Fruit fly (Drosophila melanogaster) whole organism, embryonic: Measurements from ENCODE around the gene CG12951.
A peak's percentile ranks its signal among the peaks of the same experiment; 100 is the strongest.

Experiments
- Bgb ChIP-seq: fragments of 200-800 bp; sonication (Bioruptor generic); IDR thresholded peaks from 2 replicates; pipeline ENCODE4 v1.3.6; 2022; ENCODE audit warnings: missing biosample characterization, missing genetic modification characterization; ENCODE audit not compliant: partially characterized antibody
- CG11560 ChIP-seq: fragments of 200-800 bp; sonication (Bioruptor generic); IDR thresholded peaks from 3 replicates; pipeline ENCODE4 v1.3.6; 2022; ENCODE audit warnings: missing biosample characterization, missing genetic modification characterization
- CG12236 ChIP-seq: fragments of 200-800 bp; sonication (Bioruptor generic); optimal IDR thresholded peaks from 2 replicates; lab custom pipeline; 2016; ENCODE audit warnings: missing biosample characterization, missing genetic modification characterization
- CG13624 ChIP-seq: fragments of 200-800 bp; sonication (Bioruptor generic); optimal IDR thresholded peaks from 2 replicates; lab custom pipeline; 2016; ENCODE audit warnings: missing biosample characterization, missing genetic modification characterization
- CG13775 ChIP-seq: fragments of 200-800 bp; sonication (Bioruptor generic); optimal IDR thresholded peaks from 3 replicates; lab custom pipeline; 2017; ENCODE audit warnings: missing biosample characterization, mild to moderate bottlenecking, missing genetic modification characterization
- CG14014 ChIP-seq: fragments of 200-800 bp; sonication (Bioruptor generic); IDR thresholded peaks from 2 replicates; pipeline ENCODE4 v1.3.6; 2022; ENCODE audit warnings: missing biosample characterization, missing genetic modification characterization
- CG14667 ChIP-seq: fragments of 200-800 bp; sonication (Bioruptor generic); IDR thresholded peaks from 2 replicates; pipeline ENCODE4 v1.3.6; 2022; ENCODE audit warnings: missing biosample characterization, missing genetic modification characterization
- CG14965 ChIP-seq: fragments of 200-800 bp; sonication (Bioruptor generic); optimal IDR thresholded peaks from 2 replicates; lab custom pipeline; 2016; ENCODE audit warnings: missing biosample characterization, missing genetic modification characterization, borderline replicate concordance
- CG31224 ChIP-seq: fragments of 200-800 bp; sonication (Bioruptor generic); IDR thresholded peaks from 2 replicates; pipeline ENCODE4 v1.3.6; 2022; ENCODE audit warnings: missing biosample characterization, missing genetic modification characterization
- CG3281 ChIP-seq: fragments of 200-800 bp; sonication (Bioruptor generic); optimal IDR thresholded peaks from 3 replicates; lab custom pipeline; 2017; ENCODE audit warnings: missing biosample characterization, mild to moderate bottlenecking, missing genetic modification characterization
- CG33213 ChIP-seq: fragments of 200-800 bp; sonication (Bioruptor generic); optimal IDR thresholded peaks from 3 replicates; lab custom pipeline; 2016; ENCODE audit warnings: missing biosample characterization, missing genetic modification characterization
- CG3995 ChIP-seq: fragments of 200-800 bp; sonication (Bioruptor generic); optimal IDR thresholded peaks from 3 replicates; lab custom pipeline; 2016; ENCODE audit warnings: missing biosample characterization, missing genetic modification characterization
- CG4730 ChIP-seq: fragments of 200-800 bp; sonication (Bioruptor generic); IDR thresholded peaks from 2 replicates; pipeline ENCODE4 v1.3.6; 2022; ENCODE audit warnings: missing biosample characterization, missing genetic modification characterization
- CG9876 ChIP-seq: fragments of 200-800 bp; sonication (Bioruptor generic); optimal IDR thresholded peaks from 2 replicates; lab custom pipeline; 2016; ENCODE audit warnings: missing biosample characterization, missing genetic modification characterization
- CG9932 ChIP-seq: fragments of 200-800 bp; sonication (Bioruptor generic); IDR thresholded peaks from 2 replicates; pipeline ENCODE4 v1.3.6; 2022; ENCODE audit warnings: missing biosample characterization, missing genetic modification characterization
- CTCF ChIP-seq: fragments of 200-800 bp; sonication (Bioruptor generic); optimal IDR thresholded peaks from 2 replicates; lab custom pipeline; 2017; ENCODE audit warnings: missing biosample characterization, mild to moderate bottlenecking, missing genetic modification characterization, moderate library complexity
- Deaf1 ChIP-seq: fragments of 200-800 bp; optimal IDR thresholded peaks from 3 replicates; lab custom pipeline; 2019; ENCODE audit warnings: missing biosample characterization, mild to moderate bottlenecking, missing genetic modification characterization, moderate library complexity
- Dip2 ChIP-seq: fragments of 200-800 bp; sonication (Bioruptor generic); IDR thresholded peaks from 2 replicates; pipeline ENCODE4 v1.3.6; 2022; ENCODE audit warnings: missing biosample characterization, missing genetic modification characterization
- Doc2 ChIP-seq: fragments of 200-800 bp; sonication (Bioruptor generic); IDR thresholded peaks from 2 replicates; pipeline ENCODE4 v1.3.6; 2022; ENCODE audit warnings: missing biosample characterization, missing genetic modification characterization
- Dp ChIP-seq: fragments of 200-800 bp; sonication (Bioruptor generic); optimal IDR thresholded peaks from 2 replicates; lab custom pipeline; 2018; ENCODE audit warnings: missing biosample characterization, mild to moderate bottlenecking, missing genetic modification characterization, moderate library complexity
- Dref ChIP-seq: fragments of 200-800 bp; sonication (Bioruptor generic); IDR thresholded peaks from 2 replicates; pipeline ENCODE4 v1.3.6; 2022; ENCODE audit warnings: missing biosample characterization, missing genetic modification characterization
- E2f1 ChIP-seq: fragments of 200-800 bp; sonication (Bioruptor generic); IDR thresholded peaks from 2 replicates; pipeline ENCODE4 v1.3.6; 2022; ENCODE audit warnings: missing biosample characterization, missing genetic modification characterization
- ERR ChIP-seq: fragments of 200-800 bp; sonication (Bioruptor generic); optimal IDR thresholded peaks from 2 replicates; lab custom pipeline; 2016; ENCODE audit warnings: missing biosample characterization, missing genetic modification characterization
- Eip74EF ChIP-seq, 2 experiments: fragments of 200-800 bp in 1 of 2; fragments of >200 bp in 1 of 2; sonication (Bioruptor generic) in 1 of 2; optimal IDR thresholded peaks; 2 replicates each; lab custom pipeline; 2017 to 2019; ENCODE audit warnings: missing biosample characterization in 2 of 2, missing genetic modification characterization in 2 of 2, mild to moderate bottlenecking in 1 of 2, moderate library complexity in 1 of 2
- HLH54F ChIP-seq: fragments of 200-800 bp; sonication (Bioruptor generic); optimal IDR thresholded peaks from 3 replicates; lab custom pipeline; 2016; ENCODE audit warnings: missing biosample characterization, missing genetic modification characterization
- MBD-R2 ChIP-seq: fragments of 200-800 bp; sonication (Bioruptor generic); IDR thresholded peaks from 2 replicates; pipeline ENCODE4 v1.3.6; 2022; ENCODE audit warnings: missing biosample characterization, missing genetic modification characterization
- Mes4 ChIP-seq: fragments of 200-800 bp; sonication (Bioruptor generic); optimal IDR thresholded peaks from 2 replicates; lab custom pipeline; 2016; ENCODE audit warnings: missing biosample characterization, missing genetic modification characterization
- Myb ChIP-seq: fragments of 200-800 bp; sonication (Bioruptor generic); optimal IDR thresholded peaks from 2 replicates; lab custom pipeline; 2016; ENCODE audit warnings: missing biosample characterization, missing genetic modification characterization
- NFAT ChIP-seq: fragments of 200-800 bp; sonication (Bioruptor generic); IDR thresholded peaks from 2 replicates; pipeline ENCODE4 v1.3.6; 2022; ENCODE audit warnings: missing biosample characterization, missing genetic modification characterization
- Nf-YC ChIP-seq: fragments of 200-800 bp; optimal IDR thresholded peaks from 3 replicates; lab custom pipeline; 2019; ENCODE audit warnings: missing biosample characterization, mild to moderate bottlenecking, missing genetic modification characterization, moderate library complexity
- NfI ChIP-seq: fragments of 200-800 bp; sonication (Bioruptor generic); optimal IDR thresholded peaks from 3 replicates; lab custom pipeline; 2018; ENCODE audit warnings: missing biosample characterization, mild to moderate bottlenecking, missing genetic modification characterization, moderate library complexity
- Ptx1 ChIP-seq: fragments of 200-800 bp; sonication (Bioruptor generic); IDR thresholded peaks from 2 replicates; pipeline ENCODE4 v1.3.6; 2022; ENCODE audit warnings: missing biosample characterization, missing genetic modification characterization
- Side ChIP-seq: fragments of 200-800 bp; sonication (Bioruptor generic); optimal IDR thresholded peaks from 2 replicates; lab custom pipeline; 2016; ENCODE audit warnings: missing biosample characterization, missing genetic modification characterization
- Sin3A ChIP-seq: fragments of >200 bp; optimal IDR thresholded peaks from 2 replicates; lab custom pipeline; 2018
- Spps ChIP-seq: fragments of 200-800 bp; sonication (Bioruptor generic); optimal IDR thresholded peaks from 2 replicates; lab custom pipeline; 2018; ENCODE audit warnings: missing biosample characterization, mild to moderate bottlenecking, missing genetic modification characterization
- Sry-δ ChIP-seq: fragments of 200-800 bp; sonication (Bioruptor generic); optimal IDR thresholded peaks from 2 replicates; lab custom pipeline; 2016; ENCODE audit warnings: missing biosample characterization, missing genetic modification characterization
- YL-1 ChIP-seq: fragments of 200-800 bp; sonication (Bioruptor generic); optimal IDR thresholded peaks from 3 replicates; lab custom pipeline; 2017; ENCODE audit warnings: missing biosample characterization, mild to moderate bottlenecking, missing genetic modification characterization
- ara ChIP-seq: fragments of 200-800 bp; sonication (Bioruptor generic); IDR thresholded peaks from 2 replicates; pipeline ENCODE4 v1.3.6; 2022; ENCODE audit warnings: missing biosample characterization, missing genetic modification characterization
- ase ChIP-seq: fragments of 200-800 bp; sonication (Bioruptor generic); IDR thresholded peaks from 3 replicates; pipeline ENCODE4 v1.3.6; 2022; ENCODE audit warnings: missing biosample characterization, missing genetic modification characterization
- bcd ChIP-seq: fragments of 200-800 bp; sonication (Bioruptor generic); optimal IDR thresholded peaks from 2 replicates; lab custom pipeline; 2017; ENCODE audit warnings: missing biosample characterization, mild to moderate bottlenecking, missing genetic modification characterization
- cato ChIP-seq: fragments of 200-800 bp; sonication (Bioruptor generic); optimal IDR thresholded peaks from 2 replicates; lab custom pipeline; 2016; ENCODE audit warnings: missing biosample characterization, missing genetic modification characterization, borderline replicate concordance
- eyg ChIP-seq: fragments of 200-800 bp; sonication (Bioruptor generic); optimal IDR thresholded peaks from 3 replicates; lab custom pipeline; 2016; ENCODE audit warnings: missing biosample characterization, missing genetic modification characterization
- gsb-n ChIP-seq: fragments of 200-800 bp; sonication (Bioruptor generic); optimal IDR thresholded peaks from 3 replicates; lab custom pipeline; 2018; ENCODE audit warnings: missing biosample characterization, mild to moderate bottlenecking, missing genetic modification characterization
- kah ChIP-seq: fragments of 200-800 bp; sonication (Bioruptor generic); optimal IDR thresholded peaks from 2 replicates; lab custom pipeline; 2018; ENCODE audit warnings: missing biosample characterization, mild to moderate bottlenecking, missing genetic modification characterization
- lola ChIP-seq, 3 experiments: fragments of >200 bp in 2 of 3; fragments of 200-800 bp in 1 of 3; sonication (Bioruptor generic) in 1 of 3; optimal IDR thresholded peaks; 2 replicates each; lab custom pipeline; 2017 to 2019; ENCODE audit warnings: missing biosample characterization in 3 of 3, missing genetic modification characterization in 3 of 3, mild to moderate bottlenecking in 1 of 3, moderate library complexity in 1 of 3
- mld ChIP-seq: fragments of 200-800 bp; sonication (Bioruptor generic); IDR thresholded peaks from 3 replicates; pipeline ENCODE4 v1.3.6; 2022; ENCODE audit warnings: missing biosample characterization, missing genetic modification characterization; ENCODE audit not compliant: partially characterized antibody
- nmo ChIP-seq: fragments of 200-800 bp; sonication (Bioruptor generic); optimal IDR thresholded peaks from 2 replicates; lab custom pipeline; 2018; ENCODE audit warnings: missing biosample characterization, mild to moderate bottlenecking, missing genetic modification characterization, moderate library complexity
- pan ChIP-seq, 4 experiments: fragments of >200 bp in 3 of 4; fragments of 200-800 bp in 1 of 4; sonication (Bioruptor generic) in 1 of 4; optimal IDR thresholded peaks in 3 of 4; IDR thresholded peaks in 1 of 4; 2 replicates each; pipeline versions ENCODE4 v1.3.6 to Lab custom; 2017 to 2022; ENCODE audit warnings: missing biosample characterization in 2 of 4, missing genetic modification characterization in 2 of 4, mixed read lengths in 1 of 4
- pros ChIP-seq: fragments of 200-800 bp; sonication (Bioruptor generic); optimal IDR thresholded peaks from 3 replicates; lab custom pipeline; 2019; ENCODE audit warnings: missing biosample characterization, mild to moderate bottlenecking, missing genetic modification characterization, moderate library complexity
- sens-2 ChIP-seq: fragments of 200-800 bp; sonication (Bioruptor generic); IDR thresholded peaks from 2 replicates; pipeline ENCODE4 v1.3.6; 2022; ENCODE audit warnings: missing biosample characterization, missing genetic modification characterization
- sug ChIP-seq: fragments of 200-800 bp; optimal IDR thresholded peaks from 2 replicates; lab custom pipeline; 2019; ENCODE audit warnings: missing biosample characterization, mild to moderate bottlenecking, missing genetic modification characterization, moderate library complexity
- yki ChIP-seq: fragments of >200 bp; optimal IDR thresholded peaks from 3 replicates; lab custom pipeline; 2018

Gene CG12951

dm6 chr3R:9328812-9329211, 1.3 kb downstream of the CG12951 start (continued):
- no peak for TF ChIP-seq cato (GFP tag; lab: Kevin White, UChicago)
- no peak for TF ChIP-seq YL-1 (GFP tag; lab: Kevin White, UChicago)
- peak; percentile 16 for TF ChIP-seq CG33213 (GFP tag; lab: Kevin White, UChicago)
- TF ChIP-seq Deaf1 (tag; lab: Kevin White, UChicago) = peak; percentile 76
- peak; percentile 67 for TF ChIP-seq gsb-n
- no peak for TF ChIP-seq CG14667 (GFP tag; lab: Robert Waterston, UW)
- peak; percentile 77 for TF ChIP-seq CTCF (GFP tag; lab: Kevin White, UChicago)
- TF ChIP-seq CG9932 (GFP tag; lab: Robert Waterston, UW) = peak; percentile 40; the same call in 1 of the 2 replicates
- TF ChIP-seq CG13775 = no peak
- TF ChIP-seq yki (lab: Kevin White, UChicago) = peak; percentile 17
- TF ChIP-seq HLH54F (GFP tag; lab: Kevin White, UChicago) = no peak
- peak; percentile 40 for TF ChIP-seq CG13624 (GFP tag; lab: Kevin White, UChicago)
- no peak for TF ChIP-seq bcd (GFP tag; lab: Kevin White, UChicago)
- TF ChIP-seq Eip74EF (GFP tag; optimal IDR thresholded peaks at IDR 0.05; lab: Kevin White, UChicago) = peak in 1 of 2 experiments; percentile 90
- TF ChIP-seq eyg (GFP tag; lab: Kevin White, UChicago) = no peak
- no peak for TF ChIP-seq ara
- no peak for TF ChIP-seq mld (GFP tag; lab: Robert Waterston, UW)
- no peak for TF ChIP-seq lola (GFP tag; optimal IDR thresholded peaks at IDR 0.05; lab: Kevin White, UChicago)
- TF ChIP-seq pan (optimal IDR thresholded peaks at IDR 0.05; lab: Kevin White, UChicago) = no peak
- no peak for TF ChIP-seq pan (GFP tag; optimal IDR thresholded peaks at IDR 0.05 in 1 of 2, IDR thresholded peaks at IDR 0.05 in 1 of 2)
- TF ChIP-seq CG11560 (tag; lab: Robert Waterston, UW) = no peak
- TF ChIP-seq Dref (GFP tag; lab: Robert Waterston, UW) = peak; percentile 36; the same call in 1 of the 2 replicates
- peak; percentile 4 for TF ChIP-seq CG9876 (GFP tag; lab: Kevin White, UChicago)
- TF ChIP-seq CG31224 (GFP tag; lab: Robert Waterston, UW) = no peak
- no peak for TF ChIP-seq CG4730 (GFP tag; lab: Robert Waterston, UW)
- no peak for TF ChIP-seq ase (GFP tag; lab: Robert Waterston, UW)
- no peak for TF ChIP-seq Spps (tag; lab: Kevin White, UChicago)
- no peak for TF ChIP-seq Side (GFP tag; lab: Kevin White, UChicago)
- TF ChIP-seq Dp (GFP tag; lab: Kevin White, UChicago) = peak; percentile 87
- TF ChIP-seq MBD-R2 = peak; percentile 31; the same call in 1 of the 2 replicates
- TF ChIP-seq CG14965 (GFP tag; lab: Kevin White, UChicago) = no peak
- TF ChIP-seq sens-2 (GFP tag; lab: Robert Waterston, UW) = no peak
- TF ChIP-seq NfI (GFP tag; lab: Kevin White, UChicago) = no peak
- TF ChIP-seq CG3995 (GFP tag; lab: Kevin White, UChicago) = no peak
- peak; percentile 51; the same call in 1 of the 2 replicates for TF ChIP-seq Bgb (GFP tag; lab: Robert Waterston, UW)
- peak; percentile 17 for TF ChIP-seq sug
- peak; percentile 43 for TF ChIP-seq nmo (GFP tag; lab: Kevin White, UChicago)
- no peak for TF ChIP-seq pros
- TF ChIP-seq Sry-δ = peak; percentile 0
- TF ChIP-seq CG12236 = no peak
- peak; percentile 24 for TF ChIP-seq Nf-YC
- no peak for TF ChIP-seq Doc2
- TF ChIP-seq NFAT (GFP tag; lab: Robert Waterston, UW) = peak; percentile 39; the same call in 1 of the 2 replicates
- no peak for TF ChIP-seq kah (GFP tag; lab: Kevin White, UChicago)
- no peak for TF ChIP-seq ERR (GFP tag; lab: Kevin White, UChicago)
- TF ChIP-seq Sin3A = no peak
- peak; percentile 67 for TF ChIP-seq E2f1 (GFP tag; lab: Robert Waterston, UW)
- no peak for TF ChIP-seq Ptx1 (GFP tag; lab: Robert Waterston, UW)
- TF ChIP-seq CG3281 (GFP tag; lab: Kevin White, UChicago) = no peak
- peak; percentile 47 for TF ChIP-seq Myb (GFP tag; lab: Kevin White, UChicago)
- TF ChIP-seq Mes4 (GFP tag; lab: Kevin White, UChicago) = no peak
- no peak for TF ChIP-seq CG14014
- TF ChIP-seq Dip2 (GFP tag; lab: Robert Waterston, UW) = no peak
